Worm (Caenorhabditis elegans): ENCODE results near the gene M03D4.3.
A peak's percentile ranks its signal among the peaks of the same experiment; 100 is the strongest.

The M03D4.3 gene

ce11 chrIV:6097040-6097928, 14.9 kb downstream of the M03D4.3 start (continued):
- TF ChIP-seq aha-1 (tag): peak; percentile 93
- no peak for TF ChIP-seq madf-9 (GFP tag; conservative IDR thresholded peaks at IDR 0.05)
- TF ChIP-seq ceh-20 (GFP tag; IDR thresholded peaks at IDR 0.05): peak; percentile 71; the same call in 1 of the 2 replicates
- no peak for TF ChIP-seq Y75B8A.6 (GFP tag; IDR thresholded peaks at IDR 0.05)
- TF ChIP-seq Y105C5A.15 (GFP tag; IDR thresholded peaks at IDR 0.05): no peak
- no peak for TF ChIP-seq unc-39 (tag; optimal IDR thresholded peaks at IDR 0.05)
- TF ChIP-seq lin-29 (GFP tag; IDR thresholded peaks at IDR 0.05): 0 out of 2 replicates have a peak, but pooled peaks have one; percentile 24
- TF ChIP-seq ZK546.5 (tag; optimal IDR thresholded peaks at IDR 0.05): no peak
- peak; percentile 39 for TF ChIP-seq lin-13 (GFP tag; optimal IDR thresholded peaks at IDR 0.05)
- peak; percentile 98 for TF ChIP-seq hlh-11 (tag; optimal IDR thresholded peaks at IDR 0.05)
- TF ChIP-seq ceh-82 (tag; optimal IDR thresholded peaks at IDR 0.05): no peak
- TF ChIP-seq nhr-25 (tag; optimal IDR thresholded peaks at IDR 0.05; ENCODE audit: borderline replicate concordance, insufficient read depth): peak; percentile 65
- no peak for TF ChIP-seq fkh-10 (GFP tag; optimal IDR thresholded peaks at IDR 0.05)
- TF ChIP-seq mes-2 (tag; optimal IDR thresholded peaks at IDR 0.05; ENCODE audit: poor library complexity, severe bottlenecking): peak; percentile 68
- TF ChIP-seq unc-62 (GFP tag; optimal IDR thresholded peaks at IDR 0.05 in 1 of 2): peak in 1 of 2 experiments; percentile 99
- TF ChIP-seq unc-62 (tag; optimal IDR thresholded peaks at IDR 0.05): no peak
- TF ChIP-seq attf-4 (tag; optimal IDR thresholded peaks at IDR 0.05): no peak
- peak; percentile 65 for TF ChIP-seq hlh-30 (tag; optimal IDR thresholded peaks at IDR 0.05; ENCODE audit: insufficient read depth)
- peak in 1 of 2 experiments; percentile 50 for TF ChIP-seq hif-1 (tag; optimal IDR thresholded peaks at IDR 0.05)
- peak; percentile 26; the same call in 1 of the 2 replicates for TF ChIP-seq lin-38 (GFP tag; IDR thresholded peaks at IDR 0.05)
- peak; percentile 82 for TF ChIP-seq tra-1 (GFP tag; IDR thresholded peaks at IDR 0.05)
- no peak for TF ChIP-seq ama-1 (optimal IDR thresholded peaks at IDR 0.05)
- TF ChIP-seq lim-7 (GFP tag; IDR thresholded peaks at IDR 0.05): no peak
- peak; percentile 93 for TF ChIP-seq dmd-6 (GFP tag; IDR thresholded peaks at IDR 0.05)
- no peak for TF ChIP-seq daf-19 (GFP tag; conservative IDR thresholded peaks at IDR 0.05)
- no peak for TF ChIP-seq nhr-76 (tag; optimal IDR thresholded peaks at IDR 0.05)
- TF ChIP-seq R02D3.7 (tag; optimal IDR thresholded peaks at IDR 0.05): no peak
- no peak for TF ChIP-seq F26F4.8 (GFP tag; conservative IDR thresholded peaks at IDR 0.05)
- peak; percentile 65 for TF ChIP-seq nhr-6 (tag; optimal IDR thresholded peaks at IDR 0.05)
- no peak for TF ChIP-seq daf-12 (tag; optimal IDR thresholded peaks at IDR 0.05)
- TF ChIP-seq lin-15B (tag; optimal IDR thresholded peaks at IDR 0.05): no peak
- TF ChIP-seq ces-1 (GFP tag; optimal IDR thresholded peaks at IDR 0.05): no peak
- peak; percentile 95 for TF ChIP-seq mxl-3 (GFP tag; optimal IDR thresholded peaks at IDR 0.05)
- TF ChIP-seq snpc-4 (tag; optimal IDR thresholded peaks at IDR 0.05): no peak
- peak; percentile 93 for TF ChIP-seq nhr-28 (tag; optimal IDR thresholded peaks at IDR 0.05)
- peak; percentile 4 for TF ChIP-seq ceh-32 (tag; optimal IDR thresholded peaks at IDR 0.05; ENCODE audit: poor library complexity)
- 0 out of 2 replicates have a peak, but pooled peaks have one; percentile 12 for TF ChIP-seq tag-97 (GFP tag; IDR thresholded peaks at IDR 0.05)
- TF ChIP-seq hmg-1.1 (GFP tag; IDR thresholded peaks at IDR 0.05): peak; percentile 87
- TF ChIP-seq spr-1 (tag; optimal IDR thresholded peaks at IDR 0.05): peak; percentile 76
- TF ChIP-seq lir-3 (tag; optimal IDR thresholded peaks at IDR 0.05): peak; percentile 19
- no peak for TF ChIP-seq skn-1 (tag; optimal IDR thresholded peaks at IDR 0.05)
- TF ChIP-seq zip-11 (GFP tag; IDR thresholded peaks at IDR 0.05): no peak
- no peak for TF ChIP-seq zfp-2 (tag; optimal IDR thresholded peaks at IDR 0.05)
- peak; percentile 55; the same call in 1 of the 2 replicates for TF ChIP-seq ctbp-1 (GFP tag; IDR thresholded peaks at IDR 0.05)
- TF ChIP-seq cey-2 (tag; optimal IDR thresholded peaks at IDR 0.05; ENCODE audit: borderline replicate concordance, insufficient read depth): no peak
- TF ChIP-seq php-3 (GFP tag; IDR thresholded peaks at IDR 0.05): no peak
- TF ChIP-seq mep-1 (tag; optimal IDR thresholded peaks at IDR 0.05): peak; percentile 88
- TF ChIP-seq ceh-28 (tag; optimal IDR thresholded peaks at IDR 0.05): no peak
- TF ChIP-seq rbr-2 (tag; optimal IDR thresholded peaks at IDR 0.05): peak; percentile 78

All from whole organism, L4 larva.